Worm (Caenorhabditis elegans): Measurements from ENCODE around the gene str-163.

ce11 chrIV:4986246-4986645, 32.3 kb downstream of the str-163 start, which contains the start of gene clec-177:
- TF ChIP-seq aly-2 (tag; optimal IDR thresholded peaks at IDR 0.05) = no peak
- no peak for TF ChIP-seq pqm-1 (tag; optimal IDR thresholded peaks at IDR 0.05)
- no peak for TF ChIP-seq ama-1 (optimal IDR thresholded peaks at IDR 0.05)
- no peak for TF ChIP-seq nhr-90 (tag; optimal IDR thresholded peaks at IDR 0.05; ENCODE audit: poor library complexity)
- TF ChIP-seq unc-86 (tag; optimal IDR thresholded peaks at IDR 0.05) = no peak
- no peak for TF ChIP-seq ztf-11 (tag; optimal IDR thresholded peaks at IDR 0.05)
- no peak for TF ChIP-seq lin-39 (tag; optimal IDR thresholded peaks at IDR 0.05)
- TF ChIP-seq lir-3 (tag; optimal IDR thresholded peaks at IDR 0.05; ENCODE audit: poor library complexity) = no peak
- TF ChIP-seq lin-14 (GFP tag; optimal IDR thresholded peaks at IDR 0.05) = no peak
